Fruit fly (Drosophila melanogaster) whole organism, prepupa: ENCODE measurements around the gene mex1.

Experiments used
- Eip75B ChIP-seq: fragments of 200-800 bp; sonication (Bioruptor generic); optimal IDR thresholded peaks from 3 replicates; lab custom pipeline; 2016; ENCODE audit warnings: missing biosample characterization, missing genetic modification characterization
- fd59A ChIP-seq: fragments of 200-800 bp; sonication (Bioruptor generic); optimal IDR thresholded peaks from 2 replicates; lab custom pipeline; 2017; ENCODE audit warnings: missing biosample characterization, mild to moderate bottlenecking, missing genetic modification characterization, missing genetic modification reagents

DNA sequence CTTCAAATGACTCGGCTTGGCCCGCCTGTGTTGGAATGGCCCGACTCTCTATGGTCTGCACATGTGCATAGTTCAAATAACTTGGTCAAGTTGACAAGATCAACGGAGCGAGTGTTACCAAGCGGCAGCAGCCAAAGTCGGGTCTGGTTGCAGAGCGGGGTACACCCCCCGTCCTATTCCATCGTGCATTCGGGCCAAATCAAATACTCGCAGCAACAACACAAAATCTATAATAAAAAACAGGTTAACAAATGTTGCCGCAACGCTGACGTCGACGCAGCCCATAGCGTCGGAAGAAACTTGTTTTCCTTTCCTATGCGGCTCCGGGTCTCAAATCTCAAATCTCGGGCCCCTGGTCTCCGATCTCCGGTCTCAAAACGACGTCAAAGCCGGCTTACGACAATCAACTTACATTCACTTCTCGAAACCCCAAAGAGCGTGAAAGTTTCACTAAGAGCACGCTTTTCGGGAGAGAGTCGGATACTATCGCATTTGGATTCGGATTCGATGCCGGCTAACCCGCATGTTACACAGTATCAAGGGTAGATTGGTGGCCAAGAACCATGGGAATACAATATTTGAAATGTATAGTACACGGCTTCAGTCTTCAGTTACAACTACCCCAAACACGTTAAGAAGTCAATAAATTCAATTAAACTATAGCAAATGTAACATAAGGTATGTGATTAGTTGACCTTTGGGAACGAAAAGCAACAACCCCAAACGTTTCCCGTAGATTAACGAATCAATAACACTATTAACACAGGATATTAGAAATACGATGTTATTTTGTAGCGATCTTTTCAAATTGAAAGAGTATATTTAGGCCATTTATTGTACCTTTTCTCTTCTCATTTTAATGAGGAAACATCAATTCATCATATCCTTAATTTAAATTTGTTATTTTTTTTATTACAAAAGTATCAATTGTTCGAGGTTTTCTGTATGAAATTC, 15.2 kb upstream of the mex1 start:
- TF ChIP-seq Eip75B (GFP tag; lab: Kevin White, UChicago) (peak; percentile 76), fd59A (GFP tag; lab: Kevin White, UChicago) (peak; percentile 82)
